Fruit fly (Drosophila melanogaster) whole organism, embryonic: ENCODE measurements around the gene CG12321.

Source experiments
- Asciz ChIP-seq: fragments of 200-800 bp; sonication (Bioruptor generic); optimal IDR thresholded peaks from 2 replicates; lab custom pipeline; 2017; ENCODE audit warnings: missing biosample characterization, mild to moderate bottlenecking, missing genetic modification characterization, missing genetic modification reagents
- CG11085 ChIP-seq: fragments of 200-800 bp; sonication (Bioruptor generic); IDR thresholded peaks from 2 replicates; pipeline ENCODE4 v1.3.6; 2022; ENCODE audit warnings: missing biosample characterization, missing genetic modification characterization
- CG11398 ChIP-seq: fragments of 200-800 bp; sonication (Bioruptor generic); optimal IDR thresholded peaks from 2 replicates; lab custom pipeline; 2016; ENCODE audit warnings: missing biosample characterization, missing genetic modification characterization
- CG12219 ChIP-seq: fragments of 200-800 bp; sonication (Bioruptor generic); optimal IDR thresholded peaks from 3 replicates; lab custom pipeline; 2018; ENCODE audit warnings: missing biosample characterization, mild to moderate bottlenecking, missing genetic modification characterization
- CG13296 ChIP-seq: fragments of 200-800 bp; sonication (Bioruptor generic); optimal IDR thresholded peaks from 3 replicates; lab custom pipeline; 2018; ENCODE audit warnings: missing biosample characterization, mild to moderate bottlenecking, missing genetic modification characterization
- CG15011 ChIP-seq: fragments of 200-800 bp; sonication (Bioruptor generic); optimal IDR thresholded peaks from 3 replicates; lab custom pipeline; 2018; ENCODE audit warnings: missing biosample characterization, mild to moderate bottlenecking, missing genetic modification characterization
- CG1603 ChIP-seq: fragments of 200-800 bp; sonication (Bioruptor generic); optimal IDR thresholded peaks from 2 replicates; lab custom pipeline; 2019; ENCODE audit warnings: missing biosample characterization, mild to moderate bottlenecking, missing genetic modification characterization, moderate library complexity
- CG1647 ChIP-seq: fragments of 200-800 bp; sonication (Bioruptor generic); optimal IDR thresholded peaks from 3 replicates; lab custom pipeline; 2016; ENCODE audit warnings: missing biosample characterization, missing genetic modification characterization
- CG17361 ChIP-seq: fragments of 200-800 bp; sonication (Bioruptor generic); IDR thresholded peaks from 3 replicates; pipeline ENCODE4 v1.3.6; 2022; ENCODE audit warnings: missing biosample characterization, missing genetic modification characterization
- CG1792 ChIP-seq: fragments of 200-800 bp; sonication (Bioruptor generic); optimal IDR thresholded peaks from 2 replicates; lab custom pipeline; 2016; ENCODE audit warnings: missing biosample characterization, missing genetic modification characterization
- CG1832 ChIP-seq: fragments of 200-800 bp; sonication (Bioruptor generic); optimal IDR thresholded peaks from 2 replicates; lab custom pipeline; 2017; ENCODE audit warnings: missing biosample characterization, mild to moderate bottlenecking, missing genetic modification characterization, inconsistent platforms
- CG2120 ChIP-seq: fragments of 200-800 bp; sonication (Bioruptor generic); optimal IDR thresholded peaks from 3 replicates; lab custom pipeline; 2016; ENCODE audit warnings: missing biosample characterization, missing genetic modification characterization
- CG2129 ChIP-seq: fragments of 200-800 bp; sonication (Bioruptor generic); IDR thresholded peaks from 2 replicates; pipeline ENCODE4 v1.3.6; 2022; ENCODE audit warnings: missing biosample characterization, missing genetic modification characterization; ENCODE audit not compliant: partially characterized antibody
- CG33557 ChIP-seq: fragments of 200-800 bp; sonication (Bioruptor generic); optimal IDR thresholded peaks from 2 replicates; lab custom pipeline; 2019; ENCODE audit warnings: missing biosample characterization, mild to moderate bottlenecking, missing genetic modification characterization, moderate library complexity
- CG34376 ChIP-seq: fragments of 200-800 bp; sonication (Bioruptor generic); optimal IDR thresholded peaks from 2 replicates; lab custom pipeline; 2018; ENCODE audit warnings: missing biosample characterization, mild to moderate bottlenecking, missing genetic modification characterization
- CG7556 ChIP-seq: fragments of 200-800 bp; sonication (Bioruptor generic); optimal IDR thresholded peaks from 2 replicates; lab custom pipeline; 2017; ENCODE audit warnings: missing biosample characterization, mild to moderate bottlenecking, missing genetic modification characterization
- CG9797 ChIP-seq: fragments of 200-800 bp; sonication (Bioruptor generic); optimal IDR thresholded peaks from 3 replicates; lab custom pipeline; 2018; ENCODE audit warnings: missing biosample characterization, mild to moderate bottlenecking, missing genetic modification characterization
- D19B ChIP-seq: fragments of 200-800 bp; sonication (Bioruptor generic); optimal IDR thresholded peaks from 2 replicates; lab custom pipeline; 2017; ENCODE audit warnings: missing biosample characterization, mild to moderate bottlenecking, missing genetic modification characterization
- Ets65A ChIP-seq: fragments of 200-800 bp; sonication (Bioruptor generic); peaks from one replicate; lab custom pipeline; 2016; ENCODE audit warnings: missing biosample characterization, missing genetic modification characterization
- Gug ChIP-seq: fragments of 200-800 bp; sonication (Bioruptor generic); IDR thresholded peaks from 4 replicates; pipeline ENCODE4 v1.3.6; 2022; ENCODE audit warnings: missing biosample characterization, missing genetic modification characterization
- Hmr ChIP-seq: fragments of 200-800 bp; sonication (Bioruptor generic); optimal IDR thresholded peaks from 3 replicates; lab custom pipeline; 2017; ENCODE audit warnings: mild to moderate bottlenecking, missing biosample characterization, missing genetic modification reagents, missing genetic modification characterization
- Hmx ChIP-seq: fragments of 200-800 bp; sonication (Bioruptor generic); optimal IDR thresholded peaks from 2 replicates; lab custom pipeline; 2016; ENCODE audit warnings: missing biosample characterization, missing genetic modification characterization
- Lim3 ChIP-seq: fragments of 200-800 bp; sonication (Bioruptor generic); IDR thresholded peaks from 2 replicates; pipeline ENCODE4 v1.3.6; 2022; ENCODE audit warnings: missing biosample characterization, missing genetic modification characterization
- Med ChIP-seq: fragments of 200-800 bp; sonication (Bioruptor generic); peaks from one replicate; lab custom pipeline; 2016; ENCODE audit warnings: missing biosample characterization, missing genetic modification characterization, mild to moderate bottlenecking, inconsistent platforms, moderate library complexity
- NC2β ChIP-seq: fragments of 200-800 bp; sonication (Bioruptor generic); optimal IDR thresholded peaks from 2 replicates; lab custom pipeline; 2016; ENCODE audit warnings: missing biosample characterization, missing genetic modification characterization
- NFAT ChIP-seq: fragments of 200-800 bp; sonication (Bioruptor generic); IDR thresholded peaks from 2 replicates; pipeline ENCODE4 v1.3.6; 2022; ENCODE audit warnings: missing biosample characterization, missing genetic modification characterization
- NK7.1 ChIP-seq: fragments of 200-800 bp; sonication (Bioruptor generic); optimal IDR thresholded peaks from 3 replicates; lab custom pipeline; 2016; ENCODE audit warnings: missing biosample characterization, missing genetic modification characterization
- Nf-YB ChIP-seq: fragments of 200-800 bp; sonication (Bioruptor generic); optimal IDR thresholded peaks from 3 replicates; lab custom pipeline; 2019; ENCODE audit warnings: missing biosample characterization, mild to moderate bottlenecking, missing genetic modification characterization, moderate library complexity
- Six4 ChIP-seq: fragments of 200-800 bp; sonication (Bioruptor generic); optimal IDR thresholded peaks from 2 replicates; lab custom pipeline; 2016; ENCODE audit warnings: missing biosample characterization, missing genetic modification characterization
- YL-1 ChIP-seq: fragments of 200-800 bp; sonication (Bioruptor generic); optimal IDR thresholded peaks from 3 replicates; lab custom pipeline; 2017; ENCODE audit warnings: missing biosample characterization, mild to moderate bottlenecking, missing genetic modification characterization
- bbx ChIP-seq: fragments of 200-800 bp; sonication (Bioruptor generic); IDR thresholded peaks from 2 replicates; pipeline ENCODE4 v1.3.6; 2022; ENCODE audit warnings: missing biosample characterization, missing genetic modification characterization; ENCODE audit not compliant: partially characterized antibody
- ci ChIP-seq: fragments of 200-800 bp; sonication (Bioruptor generic); IDR thresholded peaks from 3 replicates; pipeline ENCODE4 v1.3.6; 2022; ENCODE audit warnings: missing biosample characterization, missing genetic modification characterization
- danr ChIP-seq: fragments of 200-800 bp; sonication (Bioruptor generic); IDR thresholded peaks from 2 replicates; pipeline ENCODE4 v1.3.6; 2022; ENCODE audit warnings: missing biosample characterization, missing genetic modification characterization
- dati ChIP-seq: fragments of 200-800 bp; sonication (Bioruptor generic); IDR thresholded peaks from 2 replicates; pipeline ENCODE4 v1.3.6; 2022; ENCODE audit warnings: missing biosample characterization, missing genetic modification characterization
- disco-r ChIP-seq: fragments of 200-800 bp; sonication (Bioruptor generic); optimal IDR thresholded peaks from 2 replicates; lab custom pipeline; 2016; ENCODE audit warnings: missing biosample characterization, missing genetic modification characterization
- dm ChIP-seq: fragments of 200-800 bp; sonication (Bioruptor generic); optimal IDR thresholded peaks from 3 replicates; lab custom pipeline; 2016; ENCODE audit warnings: missing biosample characterization, missing genetic modification characterization
- en ChIP-seq: fragments of 200-800 bp; sonication (Bioruptor generic); optimal IDR thresholded peaks from 2 replicates; lab custom pipeline; 2016; ENCODE audit warnings: missing biosample characterization, missing genetic modification characterization
- ewg ChIP-seq: fragments of 200-800 bp; sonication (Bioruptor generic); optimal IDR thresholded peaks from 3 replicates; lab custom pipeline; 2017; ENCODE audit warnings: mild to moderate bottlenecking, missing biosample characterization, missing genetic modification reagents, missing genetic modification characterization
- fru ChIP-seq: fragments of >200 bp; optimal IDR thresholded peaks from 2 replicates; lab custom pipeline; 2017
- ftz-f1 ChIP-seq: fragments of 200-800 bp; sonication (Bioruptor generic); optimal IDR thresholded peaks from 2 replicates; lab custom pipeline; 2016; ENCODE audit warnings: missing biosample characterization, missing genetic modification characterization
- gcm ChIP-seq: fragments of 200-800 bp; sonication (Bioruptor generic); optimal IDR thresholded peaks from 2 replicates; lab custom pipeline; 2019; ENCODE audit warnings: missing biosample characterization, mild to moderate bottlenecking, missing genetic modification characterization, moderate library complexity
- ham ChIP-seq: fragments of 200-800 bp; sonication (Bioruptor generic); IDR thresholded peaks from 2 replicates; pipeline ENCODE4 v1.3.6; 2022; ENCODE audit warnings: missing biosample characterization, missing genetic modification characterization
- luna ChIP-seq: fragments of 200-800 bp; sonication (Bioruptor generic); optimal IDR thresholded peaks from 2 replicates; lab custom pipeline; 2016; ENCODE audit warnings: missing biosample characterization, missing genetic modification characterization
- mld ChIP-seq: fragments of 200-800 bp; sonication (Bioruptor generic); IDR thresholded peaks from 3 replicates; pipeline ENCODE4 v1.3.6; 2022; ENCODE audit warnings: missing biosample characterization, missing genetic modification characterization; ENCODE audit not compliant: partially characterized antibody
- oc ChIP-seq: fragments of 200-800 bp; sonication (Bioruptor generic); optimal IDR thresholded peaks from 2 replicates; lab custom pipeline; 2018; ENCODE audit warnings: missing biosample characterization, mild to moderate bottlenecking, missing genetic modification characterization, moderate library complexity
- pros ChIP-seq: fragments of 200-800 bp; sonication (Bioruptor generic); optimal IDR thresholded peaks from 3 replicates; lab custom pipeline; 2019; ENCODE audit warnings: missing biosample characterization, mild to moderate bottlenecking, missing genetic modification characterization, moderate library complexity
- schlank ChIP-seq: fragments of 200-800 bp; sonication (Bioruptor generic); optimal IDR thresholded peaks from 2 replicates; lab custom pipeline; 2018; ENCODE audit warnings: missing biosample characterization, mild to moderate bottlenecking, missing genetic modification characterization
- so ChIP-seq: fragments of 200-800 bp; sonication (Bioruptor generic); IDR thresholded peaks from 3 replicates; pipeline ENCODE4 v1.3.6; 2022; ENCODE audit warnings: missing biosample characterization, missing genetic modification characterization
- sqz ChIP-seq: fragments of 200-800 bp; sonication (Bioruptor generic); optimal IDR thresholded peaks from 3 replicates; lab custom pipeline; 2018; ENCODE audit warnings: missing biosample characterization, mild to moderate bottlenecking, missing genetic modification characterization
- tin ChIP-seq: fragments of 200-800 bp; sonication (Bioruptor generic); optimal IDR thresholded peaks from 3 replicates; lab custom pipeline; 2016; ENCODE audit warnings: missing biosample characterization, missing genetic modification characterization
- trem ChIP-seq: fragments of 200-800 bp; optimal IDR thresholded peaks from 3 replicates; lab custom pipeline; 2019; ENCODE audit warnings: missing biosample characterization, mild to moderate bottlenecking, missing genetic modification characterization, moderate library complexity
- ttk ChIP-seq: fragments of 200-800 bp; sonication (Bioruptor generic); IDR thresholded peaks from 2 replicates; pipeline ENCODE4 v2.1.2; 2022; ENCODE audit warnings: missing biosample characterization, missing genetic modification characterization
- vvl ChIP-seq: fragments of 200-800 bp; sonication (Bioruptor generic); IDR thresholded peaks from 2 replicates; pipeline ENCODE4 v1.3.6; 2022; ENCODE audit warnings: missing biosample characterization, missing genetic modification characterization

The CG12321 gene

dm6 chr3R:18183244-18183643, 5.3 kb downstream of the CG12321 start, which contains the start of gene cdm (continued):
- TF ChIP-seq Asciz (GFP tag; lab: Kevin White, UChicago) = no peak
- TF ChIP-seq luna (GFP tag; lab: Kevin White, UChicago) = no peak
- no peak for TF ChIP-seq Six4 (GFP tag; lab: Kevin White, UChicago)
- no peak for TF ChIP-seq oc (tag; lab: Kevin White, UChicago)
- no peak for TF ChIP-seq CG33557 (GFP tag; lab: Kevin White, UChicago)
- no peak for TF ChIP-seq CG34376
- no peak for TF ChIP-seq CG7556 (GFP tag; lab: Kevin White, UChicago)
- TF ChIP-seq so (GFP tag; lab: Robert Waterston, UW) = no peak
- TF ChIP-seq pros = no peak
- no peak for TF ChIP-seq CG17361 (GFP tag; lab: Robert Waterston, UW)
- peak; percentile 35 for TF ChIP-seq trem (tag; lab: Kevin White, UChicago)
- no peak for TF ChIP-seq CG1832 (GFP tag; lab: Kevin White, UChicago)
- no peak for TF ChIP-seq D19B
- no peak for TF ChIP-seq ham (GFP tag; lab: Robert Waterston, UW)
- TF ChIP-seq vvl (GFP tag; lab: Robert Waterston, UW) = no peak
- no peak for TF ChIP-seq NK7.1 (GFP tag; lab: Kevin White, UChicago)
- no peak for TF ChIP-seq Gug (GFP tag; lab: Robert Waterston, UW)
- no peak for TF ChIP-seq CG2120
- no peak for TF ChIP-seq CG11398 (GFP tag; lab: Kevin White, UChicago)
- no peak for TF ChIP-seq fru (lab: Kevin White, UChicago)
- no peak for TF ChIP-seq NFAT
- no peak for TF ChIP-seq mld (GFP tag; lab: Robert Waterston, UW)
- TF ChIP-seq gcm = no peak
- no peak for TF ChIP-seq CG1603
- no peak for TF ChIP-seq en
- TF ChIP-seq Hmr (GFP tag; lab: Kevin White, UChicago) = no peak
- no peak for TF ChIP-seq CG12219 (GFP tag; lab: Kevin White, UChicago)
- TF ChIP-seq CG13296 (GFP tag; lab: Kevin White, UChicago) = no peak
- no peak for TF ChIP-seq danr (GFP tag; lab: Robert Waterston, UW)
- TF ChIP-seq CG2129 = no peak
- no peak for TF ChIP-seq Lim3
- TF ChIP-seq Med = peak; percentile 80
- TF ChIP-seq schlank (tag; lab: Kevin White, UChicago) = no peak
- no peak for TF ChIP-seq ci (GFP tag; lab: Robert Waterston, UW)
- TF ChIP-seq YL-1 (GFP tag; lab: Kevin White, UChicago) = peak; percentile 42
- TF ChIP-seq dati = no peak
- peak; percentile 84 for TF ChIP-seq CG9797 (GFP tag; lab: Kevin White, UChicago)
- TF ChIP-seq dm (GFP tag; lab: Kevin White, UChicago) = no peak
- TF ChIP-seq tin (GFP tag; lab: Kevin White, UChicago) = no peak
- no peak for TF ChIP-seq Nf-YB (GFP tag; lab: Kevin White, UChicago)
- no peak for TF ChIP-seq Ets65A (GFP tag; lab: Kevin White, UChicago)
- no peak for TF ChIP-seq sqz
- TF ChIP-seq ftz-f1 = no peak
- no peak for TF ChIP-seq CG15011
- no peak for TF ChIP-seq CG1647 (GFP tag; lab: Kevin White, UChicago)
- peak; percentile 16; the same call in 1 of the 2 replicates for TF ChIP-seq bbx (GFP tag; lab: Robert Waterston, UW)
- TF ChIP-seq Hmx (GFP tag; lab: Kevin White, UChicago) = no peak
- TF ChIP-seq NC2β (GFP tag; lab: Kevin White, UChicago) = no peak
- TF ChIP-seq CG1792 (GFP tag; lab: Kevin White, UChicago) = no peak
- no peak for TF ChIP-seq disco-r (GFP tag; lab: Kevin White, UChicago)
- no peak for TF ChIP-seq CG11085 (GFP tag; lab: Robert Waterston, UW)
- TF ChIP-seq ewg (GFP tag; lab: Kevin White, UChicago) = peak; percentile 62
- TF ChIP-seq ttk = no peak
